Worm (Caenorhabditis elegans) whole organism, late embryonic: Measurements from ENCODE around the gene gst-44.

Experiments used
- C08G9.2 ChIP-seq: sonication (generic microtip); optimal IDR thresholded peaks from 2 replicates; lab custom pipeline; 2016; ENCODE audit warnings: mild to moderate bottlenecking, missing genetic modification characterization, moderate library complexity, missing compliant biosample characterization
- C38D4.7 ChIP-seq: fragments of 200-800 bp; sonication (Bioruptor generic); optimal IDR thresholded peaks from 2 replicates; lab custom pipeline; 2018; ENCODE audit warnings: mild to moderate bottlenecking, missing genetic modification characterization, moderate library complexity, missing compliant biosample characterization
- K09A11.1 ChIP-seq: sonication (generic microtip); optimal IDR thresholded peaks from 2 replicates; lab custom pipeline; 2017; ENCODE audit warnings: antibody characterized with exemption, mild to moderate bottlenecking, missing genetic modification characterization, missing compliant biosample characterization; ENCODE audit not compliant: insufficient read depth
- T23F11.4 ChIP-seq: fragments of 200-800 bp; sonication (Bioruptor generic); optimal IDR thresholded peaks from 2 replicates; lab custom pipeline; 2018; ENCODE audit warnings: mild to moderate bottlenecking, missing genetic modification characterization, missing compliant biosample characterization
- Y22D7AL.16 ChIP-seq: sonication (generic microtip); optimal IDR thresholded peaks from 2 replicates; lab custom pipeline; 2016; ENCODE audit warnings: missing genetic modification characterization, missing compliant biosample characterization
- ahr-1 ChIP-seq: sonication (generic microtip); optimal IDR thresholded peaks from 2 replicates; lab custom pipeline; 2016; ENCODE audit warnings: missing genetic modification characterization, missing compliant biosample characterization
- ama-1 ChIP-seq: fragments of 150-350 bp; optimal IDR thresholded peaks from 2 replicates; lab custom pipeline; 2014
- ceh-18 ChIP-seq: sonication (generic microtip); optimal IDR thresholded peaks from 2 replicates; lab custom pipeline; 2016; ENCODE audit warnings: missing genetic modification characterization, missing compliant biosample characterization
- ceh-19 ChIP-seq: fragments of 200-800 bp; sonication (Bioruptor generic); optimal IDR thresholded peaks from 2 replicates; lab custom pipeline; 2018; ENCODE audit warnings: mild to moderate bottlenecking, missing genetic modification characterization, missing compliant biosample characterization
- ceh-2 ChIP-seq: sonication (generic microtip); optimal IDR thresholded peaks from 2 replicates; lab custom pipeline; 2016; ENCODE audit warnings: missing genotype, missing genetic modification characterization, missing compliant biosample characterization
- ceh-30 ChIP-seq: fragments of 150-350 bp; optimal IDR thresholded peaks from 2 replicates; lab custom pipeline; 2014; ENCODE audit warnings: missing biosample characterization, missing genetic modification characterization
- ceh-34 ChIP-seq: sonication (generic microtip); optimal IDR thresholded peaks from 2 replicates; lab custom pipeline; 2016; ENCODE audit warnings: mild to moderate bottlenecking, missing genetic modification characterization, missing compliant biosample characterization
- ceh-45 ChIP-seq: fragments of 200-800 bp; sonication (Bioruptor generic); IDR thresholded peaks from 2 replicates; pipeline ENCODE4 v1.3.6; 2022; ENCODE audit warnings: missing genetic modification reagents, missing genetic modification characterization, missing compliant biosample characterization
- ceh-48 ChIP-seq: sonication (generic microtip); optimal IDR thresholded peaks from 2 replicates; lab custom pipeline; 2016; ENCODE audit warnings: missing genetic modification characterization, inconsistent platforms, missing compliant biosample characterization
- ceh-9 ChIP-seq: sonication (generic microtip); optimal IDR thresholded peaks from 2 replicates; lab custom pipeline; 2016; ENCODE audit warnings: mild to moderate bottlenecking, missing genetic modification characterization, inconsistent platforms, missing compliant biosample characterization
- dmd-4 ChIP-seq: sonication (generic microtip); optimal IDR thresholded peaks from 2 replicates; lab custom pipeline; 2016; ENCODE audit warnings: borderline replicate concordance, missing genetic modification characterization, missing compliant biosample characterization
- dve-1 ChIP-seq: sonication (generic microtip); optimal IDR thresholded peaks from 2 replicates; lab custom pipeline; 2017; ENCODE audit warnings: antibody characterized with exemption, mild to moderate bottlenecking, missing genetic modification characterization, missing compliant biosample characterization
- elt-2 ChIP-seq: sonication (generic microtip); optimal IDR thresholded peaks from 2 replicates; lab custom pipeline; 2016; ENCODE audit warnings: missing genetic modification reagents, missing genetic modification characterization, missing compliant biosample characterization
- elt-4 ChIP-seq: sonication (generic microtip); optimal IDR thresholded peaks from 2 replicates; lab custom pipeline; 2016; ENCODE audit warnings: missing genetic modification characterization, missing compliant biosample characterization
- ets-4 ChIP-seq: sonication (generic microtip); optimal IDR thresholded peaks from 2 replicates; lab custom pipeline; 2016; ENCODE audit warnings: missing genetic modification characterization, missing compliant biosample characterization
- eyg-1 ChIP-seq: sonication (generic microtip); optimal IDR thresholded peaks from 2 replicates; lab custom pipeline; 2016; ENCODE audit warnings: missing genotype, missing genetic modification characterization, missing compliant biosample characterization
- fax-1 ChIP-seq: sonication (generic microtip); optimal IDR thresholded peaks from 2 replicates; lab custom pipeline; 2016; ENCODE audit warnings: missing genotype, missing genetic modification characterization, missing compliant biosample characterization
- fkh-10 ChIP-seq: fragments of 150-350 bp; optimal IDR thresholded peaks from 2 replicates; lab custom pipeline; 2014; ENCODE audit warnings: missing biosample characterization, missing genetic modification reagents, missing genetic modification characterization
- fkh-6 ChIP-seq: sonication (generic microtip); optimal IDR thresholded peaks from 2 replicates; lab custom pipeline; 2016; ENCODE audit warnings: missing genetic modification characterization, missing compliant biosample characterization
- gmeb-2 ChIP-seq: sonication (generic microtip); optimal IDR thresholded peaks from 2 replicates; lab custom pipeline; 2016; ENCODE audit warnings: missing genetic modification characterization, inconsistent platforms, missing compliant biosample characterization
- hlh-15 ChIP-seq: sonication (generic microtip); optimal IDR thresholded peaks from 2 replicates; lab custom pipeline; 2016; ENCODE audit warnings: missing genetic modification characterization, missing compliant biosample characterization
- hlh-30 ChIP-seq: sonication (generic microtip); optimal IDR thresholded peaks from 2 replicates; lab custom pipeline; 2017; ENCODE audit warnings: antibody characterized with exemption, missing genetic modification characterization, missing compliant biosample characterization; ENCODE audit not compliant: insufficient read depth
- hlh-6 ChIP-seq: sonication (generic microtip); optimal IDR thresholded peaks from 2 replicates; lab custom pipeline; 2016; ENCODE audit warnings: missing genotype, missing genetic modification characterization, missing compliant biosample characterization
- hlh-8 ChIP-seq: sonication (generic microtip); optimal IDR thresholded peaks from 2 replicates; lab custom pipeline; 2016; ENCODE audit warnings: missing genotype, missing genetic modification characterization, missing compliant biosample characterization
- lim-6 ChIP-seq: sonication (generic microtip); optimal IDR thresholded peaks from 2 replicates; lab custom pipeline; 2016; ENCODE audit warnings: missing genetic modification characterization, missing compliant biosample characterization
- lin-11 ChIP-seq: fragments of 200-800 bp; sonication (Bioruptor generic); optimal IDR thresholded peaks from 2 replicates; lab custom pipeline; 2018; ENCODE audit warnings: mild to moderate bottlenecking, missing genetic modification characterization, missing compliant biosample characterization
- madf-2 ChIP-seq: sonication (generic microtip); optimal IDR thresholded peaks from 2 replicates; lab custom pipeline; 2017; ENCODE audit warnings: missing genetic modification characterization, missing compliant biosample characterization
- nhr-232 ChIP-seq: sonication (generic microtip); optimal IDR thresholded peaks from 2 replicates; lab custom pipeline; 2016; ENCODE audit warnings: missing genetic modification characterization, missing compliant biosample characterization
- npax-4 ChIP-seq: sonication (generic microtip); optimal IDR thresholded peaks from 2 replicates; lab custom pipeline; 2016; ENCODE audit warnings: missing genetic modification characterization, missing compliant biosample characterization
- odd-2 ChIP-seq: sonication (generic microtip); optimal IDR thresholded peaks from 2 replicates; lab custom pipeline; 2017; ENCODE audit warnings: antibody characterized with exemption, mild to moderate bottlenecking, missing genetic modification characterization, missing compliant biosample characterization
- pag-3 ChIP-seq: sonication (generic microtip); optimal IDR thresholded peaks from 2 replicates; lab custom pipeline; 2016; ENCODE audit warnings: missing compliant biosample characterization, missing genetic modification characterization, borderline replicate concordance
- pat-9 ChIP-seq: fragments of 200-800 bp; sonication (Bioruptor generic); optimal IDR thresholded peaks from 2 replicates; lab custom pipeline; 2018; ENCODE audit warnings: mild to moderate bottlenecking, missing genetic modification characterization, moderate library complexity, missing compliant biosample characterization
- pax-1 ChIP-seq: fragments of 150-350 bp; optimal IDR thresholded peaks from 2 replicates; lab custom pipeline; 2014; ENCODE audit warnings: missing biosample characterization, missing genetic modification characterization
- pha-2 ChIP-seq: sonication (generic microtip); optimal IDR thresholded peaks from 2 replicates; lab custom pipeline; 2017; ENCODE audit warnings: mild to moderate bottlenecking, missing genetic modification characterization, missing compliant biosample characterization
- pha-4 ChIP-seq: fragments of 150-350 bp; optimal IDR thresholded peaks from 2 replicates; lab custom pipeline; 2018; ENCODE audit warnings: missing biosample characterization, missing genetic modification reagents, missing genetic modification characterization
- pqm-1 ChIP-seq: sonication (generic microtip); optimal IDR thresholded peaks from 2 replicates; lab custom pipeline; 2016; ENCODE audit warnings: missing genetic modification characterization, missing compliant biosample characterization
- pros-1 ChIP-seq: fragments of 150-350 bp; optimal IDR thresholded peaks from 2 replicates; lab custom pipeline; 2014; ENCODE audit warnings: missing biosample characterization, missing genetic modification reagents, missing genetic modification characterization
- ref-2 ChIP-seq: sonication (generic microtip); optimal IDR thresholded peaks from 2 replicates; lab custom pipeline; 2016; ENCODE audit warnings: missing genetic modification characterization, missing compliant biosample characterization
- rnt-1 ChIP-seq: sonication (generic microtip); optimal IDR thresholded peaks from 2 replicates; lab custom pipeline; 2016; ENCODE audit warnings: missing genetic modification characterization, missing compliant biosample characterization
- sdc-2 ChIP-seq: sonication (generic microtip); optimal IDR thresholded peaks from 2 replicates; lab custom pipeline; 2016; ENCODE audit warnings: missing genotype, missing genetic modification characterization, missing compliant biosample characterization
- sox-2 ChIP-seq: fragments of 200-800 bp; sonication (Bioruptor generic); IDR thresholded peaks from 2 replicates; pipeline ENCODE4 v1.3.6; 2022; ENCODE audit warnings: missing genetic modification reagents, missing genetic modification characterization, missing compliant biosample characterization
- sox-4 ChIP-seq: sonication (generic microtip); optimal IDR thresholded peaks from 2 replicates; lab custom pipeline; 2017; ENCODE audit warnings: mild to moderate bottlenecking, missing genetic modification characterization, inconsistent platforms, missing compliant biosample characterization
- syd-9 ChIP-seq: sonication (generic microtip); optimal IDR thresholded peaks from 2 replicates; lab custom pipeline; 2016; ENCODE audit warnings: mild to moderate bottlenecking, missing genetic modification characterization, moderate library complexity, missing compliant biosample characterization
- tbx-2 ChIP-seq: sonication (generic microtip); optimal IDR thresholded peaks from 2 replicates; lab custom pipeline; 2016; ENCODE audit warnings: missing genetic modification characterization, missing compliant biosample characterization
- ttx-3 ChIP-seq: sonication (generic microtip); optimal IDR thresholded peaks from 2 replicates; lab custom pipeline; 2016; ENCODE audit warnings: missing genetic modification reagents, missing genetic modification characterization, missing compliant biosample characterization
- unc-55 ChIP-seq: sonication (generic microtip); optimal IDR thresholded peaks from 2 replicates; lab custom pipeline; 2017; ENCODE audit warnings: missing biosample characterization, missing genetic modification reagents, missing genetic modification characterization
- unc-86 ChIP-seq: sonication (generic microtip); optimal IDR thresholded peaks from 2 replicates; lab custom pipeline; 2016; ENCODE audit warnings: missing genetic modification characterization, missing compliant biosample characterization
- zip-5 ChIP-seq: sonication (generic microtip); optimal IDR thresholded peaks from 2 replicates; lab custom pipeline; 2016; ENCODE audit warnings: missing genetic modification characterization, missing compliant biosample characterization
- ztf-16 ChIP-seq: sonication (generic microtip); optimal IDR thresholded peaks from 2 replicates; lab custom pipeline; 2017; ENCODE audit warnings: missing genetic modification characterization, missing compliant biosample characterization

Gene gst-44

ce11 chrV:16370039-16370438, 20.7 kb upstream of the gst-44 start:
- TF ChIP-seq pat-9 (tag; lab: Kevin White, UChicago) (peak; percentile 65), fax-1 (peak; percentile 60), ceh-48 (tag; lab: Kevin White, UChicago) (no peak), dve-1 (tag; lab: Kevin White, UChicago) (peak; percentile 48), syd-9 (tag; lab: Kevin White, UChicago) (peak; percentile 48), ceh-19 (GFP tag; lab: Kevin White, UChicago) (peak; percentile 73), fkh-10 (no peak), unc-86 (peak; percentile 45), Y22D7AL.16 (tag; lab: Kevin White, UChicago) (peak; percentile 52), madf-2 (tag; lab: Kevin White, UChicago) (peak; percentile 54), unc-55 (no peak), zip-5 (tag; lab: Kevin White, UChicago) (peak; percentile 38), sdc-2 (tag; lab: Kevin White, UChicago) (peak; percentile 58), ceh-34 (tag; lab: Kevin White, UChicago) (peak; percentile 69), K09A11.1 (tag; lab: Kevin White, UChicago) (no peak), pax-1 (tag; lab: Kevin White, UChicago) (no peak), ref-2 (peak; percentile 46), hlh-6 (tag; lab: Kevin White, UChicago) (peak; percentile 73), ceh-2 (peak; percentile 26), fkh-6 (tag; lab: Kevin White, UChicago) (peak; percentile 48), tbx-2 (tag; lab: Kevin White, UChicago) (peak; percentile 71), ztf-16 (tag; lab: Kevin White, UChicago) (peak; percentile 61), ceh-18 (tag; lab: Kevin White, UChicago) (peak; percentile 71), hlh-8 (peak; percentile 44), lin-11 (tag; lab: Kevin White, UChicago) (peak; percentile 45), dmd-4 (tag; lab: Kevin White, UChicago) (no peak), ama-1 (no peak), pros-1 (tag; lab: Kevin White, UChicago) (peak; percentile 72), elt-2 (peak; percentile 61), ceh-30 (tag; lab: Kevin White, UChicago) (no peak), lim-6 (tag; lab: Kevin White, UChicago) (no peak), sox-4 (peak; percentile 47), nhr-232 (tag; lab: Kevin White, UChicago) (peak; percentile 70), elt-4 (peak; percentile 81), C38D4.7 (GFP tag; lab: Kevin White, UChicago) (peak; percentile 34), pha-2 (tag; lab: Kevin White, UChicago) (peak; percentile 78), eyg-1 (peak; percentile 59), npax-4 (tag; lab: Kevin White, UChicago) (peak; percentile 38), ttx-3 (tag; lab: Kevin White, UChicago) (peak; percentile 44), ceh-9 (tag; lab: Kevin White, UChicago) (peak; percentile 12), odd-2 (no peak), rnt-1 (tag; lab: Kevin White, UChicago) (peak; percentile 61), sox-2 (GFP tag; lab: Robert Waterston, UW) (peak; percentile 6; the same call in 1 of the 2 replicates), ceh-45 (GFP tag; lab: Robert Waterston, UW) (peak; percentile 54; the same call in 1 of the 2 replicates), ets-4 (tag; lab: Kevin White, UChicago) (no peak), gmeb-2 (tag; lab: Kevin White, UChicago) (peak; percentile 69), hlh-15 (tag; lab: Kevin White, UChicago) (peak; percentile 34), pha-4 (tag; lab: Kevin White, UChicago) (no peak), pag-3 (tag; lab: Kevin White, UChicago) (peak; percentile 21), pqm-1 (peak; percentile 45), ahr-1 (tag; lab: Kevin White, UChicago) (no peak), C08G9.2 (tag; lab: Kevin White, UChicago) (peak; percentile 58), T23F11.4 (GFP tag; lab: Kevin White, UChicago) (no peak), hlh-30 (peak; percentile 9)
